Fruit fly (Drosophila melanogaster): ENCODE measurements around the gene Or85f.

The Or85f gene

dm6 chr3R:9351415-9352379, 46.3 kb upstream of the Or85f start (continued):
- TF ChIP-seq salm (tag; optimal IDR thresholded peaks at IDR 0.05) (no peak), CG2202 (tag; optimal IDR thresholded peaks at IDR 0.05) (no peak), Lpt (GFP tag; optimal IDR thresholded peaks at IDR 0.05) (no peak), Hr39 (optimal IDR thresholded peaks at IDR 0.05) (no peak), Side (GFP tag; optimal IDR thresholded peaks at IDR 0.05) (peak; percentile 20), CG15269 (tag; optimal IDR thresholded peaks at IDR 0.05) (peak; percentile 73), slp2 (GFP tag; optimal IDR thresholded peaks at IDR 0.05) (peak; percentile 0), YL-1 (GFP tag; optimal IDR thresholded peaks at IDR 0.05) (no peak), shn (GFP tag; optimal IDR thresholded peaks at IDR 0.05) (peak; percentile 43), CG4707 (GFP tag; optimal IDR thresholded peaks at IDR 0.05) (no peak), C15 (GFP tag; IDR thresholded peaks at IDR 0.05) (no peak), ara (GFP tag; IDR thresholded peaks at IDR 0.05) (no peak), CG5953 (GFP tag; IDR thresholded peaks at IDR 0.05) (no peak), wdn (GFP tag; IDR thresholded peaks at IDR 0.05) (no peak), Max (GFP tag; optimal IDR thresholded peaks at IDR 0.05) (peak; percentile 39), Nf-YB (GFP tag; optimal IDR thresholded peaks at IDR 0.05) (no peak), schlank (tag; optimal IDR thresholded peaks at IDR 0.05) (peak; percentile 57), Awh (GFP tag; IDR thresholded peaks at IDR 0.05) (no peak), CG4820 (GFP tag; optimal IDR thresholded peaks at IDR 0.05) (peak; percentile 26), en (GFP tag; optimal IDR thresholded peaks at IDR 0.05) (peak; percentile 65), CG10565 (GFP tag; optimal IDR thresholded peaks at IDR 0.05) (no peak), CoRest (tag; optimal IDR thresholded peaks at IDR 0.05) (peak; percentile 71), vfl (GFP tag; optimal IDR thresholded peaks at IDR 0.05) (no peak), CG9797 (GFP tag; optimal IDR thresholded peaks at IDR 0.05) (no peak), CG14860 (GFP tag; IDR thresholded peaks at IDR 0.05; ENCODE audit: partially characterized antibody) (no peak), zfh2 (GFP tag; optimal IDR thresholded peaks at IDR 0.05) (peak; percentile 53), Gug (GFP tag; IDR thresholded peaks at IDR 0.05) (peak; percentile 41; the same call in 2 of the 4 replicates), bcd (GFP tag; optimal IDR thresholded peaks at IDR 0.05) (peak; percentile 73), Ssrp (tag; optimal IDR thresholded peaks at IDR 0.05) (peak; percentile 20), CG8388 (GFP tag; optimal IDR thresholded peaks at IDR 0.05) (peak; percentile 12), Bteb2 (GFP tag; optimal IDR thresholded peaks at IDR 0.05) (peak; percentile 69), PHDP (tag; optimal IDR thresholded peaks at IDR 0.05) (peak; percentile 72), cato (GFP tag; optimal IDR thresholded peaks at IDR 0.05; ENCODE audit: borderline replicate concordance) (no peak), CG4328 (GFP tag; optimal IDR thresholded peaks at IDR 0.05) (peak; percentile 48), pita (GFP tag; optimal IDR thresholded peaks at IDR 0.05) (no peak), Blimp-1 (GFP tag; optimal IDR thresholded peaks at IDR 0.05) (peak; percentile 39), H2.0 (GFP tag; IDR thresholded peaks at IDR 0.05) (no peak), Stat92E (GFP tag; optimal IDR thresholded peaks at IDR 0.05) (no peak), chinmo (GFP tag; IDR thresholded peaks at IDR 0.05; ENCODE audit: partially characterized antibody) (no peak), klu (GFP tag; IDR thresholded peaks at IDR 0.05) (no peak), sd (tag; optimal IDR thresholded peaks at IDR 0.05) (peak; percentile 76), ab (GFP tag; optimal IDR thresholded peaks at IDR 0.05) (peak; percentile 14), Gsc (GFP tag; IDR thresholded peaks at IDR 0.05) (no peak), CG12104 (GFP tag; optimal IDR thresholded peaks at IDR 0.05) (peak; percentile 39), CG1024 (GFP tag; IDR thresholded peaks at IDR 0.05) (no peak), gfzf (GFP tag; optimal IDR thresholded peaks at IDR 0.05) (no peak), HLH3B (GFP tag; IDR thresholded peaks at IDR 0.05) (no peak), wek (GFP tag; optimal IDR thresholded peaks at IDR 0.05) (no peak), CG9437 (GFP tag; optimal IDR thresholded peaks at IDR 0.05) (peak; percentile 52)
